Worm (Caenorhabditis elegans) whole organism, late embryonic: ENCODE results near the gene col-85.

Experiments
- F13H6.1 ChIP-seq: sonication (generic microtip); optimal IDR thresholded peaks from 2 replicates; lab custom pipeline; 2016; ENCODE audit warnings: missing genetic modification characterization, missing compliant biosample characterization
- K09A11.1 ChIP-seq: sonication (generic microtip); optimal IDR thresholded peaks from 2 replicates; lab custom pipeline; 2017; ENCODE audit warnings: antibody characterized with exemption, mild to moderate bottlenecking, missing genetic modification characterization, missing compliant biosample characterization; ENCODE audit not compliant: insufficient read depth
- ama-1 ChIP-seq: fragments of 150-350 bp; optimal IDR thresholded peaks from 2 replicates; lab custom pipeline; 2014
- ceh-6 ChIP-seq: fragments of 200-800 bp; sonication (Bioruptor generic); optimal IDR thresholded peaks from 2 replicates; lab custom pipeline; 2018; ENCODE audit warnings: mild to moderate bottlenecking, missing genetic modification characterization, missing compliant biosample characterization
- elt-2 ChIP-seq: sonication (generic microtip); optimal IDR thresholded peaks from 2 replicates; lab custom pipeline; 2016; ENCODE audit warnings: missing genetic modification reagents, missing genetic modification characterization, missing compliant biosample characterization
- ref-2 ChIP-seq: sonication (generic microtip); optimal IDR thresholded peaks from 2 replicates; lab custom pipeline; 2016; ENCODE audit warnings: missing genetic modification characterization, missing compliant biosample characterization
- rnt-1 ChIP-seq: sonication (generic microtip); optimal IDR thresholded peaks from 2 replicates; lab custom pipeline; 2016; ENCODE audit warnings: missing genetic modification characterization, missing compliant biosample characterization
- unc-55 ChIP-seq: sonication (generic microtip); optimal IDR thresholded peaks from 2 replicates; lab custom pipeline; 2017; ENCODE audit warnings: missing biosample characterization, missing genetic modification reagents, missing genetic modification characterization

ce11 chrII:12499969-12500368, 5.1 kb upstream of the col-85 start:
- no peak for TF ChIP-seq F13H6.1
- TF ChIP-seq elt-2: no peak
- no peak for TF ChIP-seq unc-55
- no peak for TF ChIP-seq ref-2 (tag; lab: Kevin White, UChicago)
- no peak for TF ChIP-seq ama-1 (lab: Kevin White, UChicago)
- TF ChIP-seq ceh-6 (GFP tag; lab: Kevin White, UChicago): no peak
- no peak for TF ChIP-seq rnt-1 (tag; lab: Kevin White, UChicago)
- TF ChIP-seq K09A11.1 (tag; lab: Kevin White, UChicago): no peak
